Worm (Caenorhabditis elegans): ENCODE measurements around the gene E02C12.10.

- TF ChIP-seq ahr-1 (tag; optimal IDR thresholded peaks at IDR 0.05) (no peak), ets-4 (tag; optimal IDR thresholded peaks at IDR 0.05) (no peak), mec-3 (tag; optimal IDR thresholded peaks at IDR 0.05; ENCODE audit: borderline replicate concordance) (no peak), elt-4 (tag; optimal IDR thresholded peaks at IDR 0.05) (no peak), pha-4 (tag; optimal IDR thresholded peaks at IDR 0.05) (no peak), tbx-2 (tag; optimal IDR thresholded peaks at IDR 0.05) (no peak), elt-2 (tag; optimal IDR thresholded peaks at IDR 0.05) (no peak), ceh-6 (GFP tag; optimal IDR thresholded peaks at IDR 0.05) (no peak), ceh-9 (tag; optimal IDR thresholded peaks at IDR 0.05) (no peak)
These were observed 39.8 kb downstream of the E02C12.10 start for ce11 chrV:9338452-9338851.
